Worm (Caenorhabditis elegans) whole organism, early embryonic: Measurements from ENCODE around the gene gtr-1.

ENCODE experiments used
- B0310.2 ChIP-seq: sonication (generic microtip); optimal IDR thresholded peaks from 2 replicates; lab custom pipeline; 2016; ENCODE audit warnings: mild to moderate bottlenecking, missing genetic modification characterization, missing compliant biosample characterization
- F13C5.2 ChIP-seq: sonication (generic microtip); optimal IDR thresholded peaks from 2 replicates; lab custom pipeline; 2017; ENCODE audit warnings: mild to moderate bottlenecking, missing genetic modification characterization, inconsistent platforms, missing compliant biosample characterization
- aly-1 ChIP-seq: sonication (generic microtip); optimal IDR thresholded peaks from 2 replicates; lab custom pipeline; 2016; ENCODE audit warnings: missing genetic modification characterization, missing compliant biosample characterization
- ama-1 ChIP-seq: fragments of 150-350 bp; optimal IDR thresholded peaks from 2 replicates; lab custom pipeline; 2014
- ceh-13 ChIP-seq: fragments of 200-800 bp; sonication (Bioruptor generic); optimal IDR thresholded peaks from 2 replicates; lab custom pipeline; 2018; ENCODE audit warnings: mild to moderate bottlenecking, missing genetic modification characterization, missing compliant biosample characterization
- ceh-36 ChIP-seq: sonication (generic microtip); optimal IDR thresholded peaks from 2 replicates; lab custom pipeline; 2016; ENCODE audit warnings: missing genetic modification characterization, inconsistent platforms, missing compliant biosample characterization
- ets-7 ChIP-seq: sonication (generic microtip); optimal IDR thresholded peaks from 2 replicates; lab custom pipeline; 2016; ENCODE audit warnings: missing genotype, missing genetic modification characterization, missing compliant biosample characterization
- flt-1 ChIP-seq: fragments of 200-800 bp; sonication (Bioruptor generic); IDR thresholded peaks from 2 replicates; pipeline ENCODE4 v1.3.6; 2022; ENCODE audit warnings: missing genetic modification characterization, missing compliant biosample characterization
- hmbx-1 ChIP-seq: sonication (generic microtip); optimal IDR thresholded peaks from 2 replicates; lab custom pipeline; 2016; ENCODE audit warnings: mild to moderate bottlenecking, missing genetic modification characterization, missing compliant biosample characterization
- hmg-4 ChIP-seq: fragments of 200-800 bp; sonication (Bioruptor generic); optimal IDR thresholded peaks from 2 replicates; lab custom pipeline; 2018; ENCODE audit warnings: mild to moderate bottlenecking, missing genetic modification characterization, missing compliant biosample characterization
- hnd-1 ChIP-seq: sonication (generic microtip); optimal IDR thresholded peaks from 2 replicates; lab custom pipeline; 2016; ENCODE audit warnings: missing genetic modification characterization, missing compliant biosample characterization
- pes-1 ChIP-seq: fragments of 200-800 bp; sonication (Bioruptor generic); IDR thresholded peaks from 2 replicates; pipeline ENCODE4 v1.3.6; 2022; ENCODE audit warnings: missing genetic modification reagents, missing genetic modification characterization, missing compliant biosample characterization
- scrt-1 ChIP-seq: fragments of 200-800 bp; sonication (Bioruptor generic); IDR thresholded peaks from 2 replicates; pipeline ENCODE4 v1.3.6; 2022; ENCODE audit warnings: missing genetic modification characterization, missing compliant biosample characterization
- sea-1 ChIP-seq: fragments of 200-800 bp; sonication (Bioruptor generic); conservative IDR thresholded peaks from 2 replicates; pipeline ENCODE4 v1.3.6; 2022; ENCODE audit warnings: missing genetic modification characterization, missing compliant biosample characterization
- tbx-11 ChIP-seq: fragments of 200-800 bp; sonication (Bioruptor generic); IDR thresholded peaks from 2 replicates; pipeline ENCODE4 v1.3.6; 2022; ENCODE audit warnings: missing genetic modification characterization, missing compliant biosample characterization
- tbx-37 ChIP-seq: fragments of 200-800 bp; sonication (Bioruptor generic); conservative IDR thresholded peaks from 2 replicates; pipeline ENCODE4 v1.3.6; 2022; ENCODE audit warnings: missing genetic modification reagents, missing genetic modification characterization, missing compliant biosample characterization
- tra-4 ChIP-seq: sonication (generic microtip); optimal IDR thresholded peaks from 2 replicates; lab custom pipeline; 2017; ENCODE audit warnings: missing genetic modification characterization, missing compliant biosample characterization

gtr-1 gene

ce11 chrX:844649-845048 is 42.1 kb downstream of the gtr-1 start:
- no peak for TF ChIP-seq ama-1 (lab: Kevin White, UChicago)
- TF ChIP-seq tbx-37 = no peak

- TF ChIP-seq tbx-11 (GFP tag; lab: Robert Waterston, UW) = no peak
- TF ChIP-seq ceh-36 (tag; lab: Kevin White, UChicago) = no peak
- no peak for TF ChIP-seq B0310.2 (tag; lab: Kevin White, UChicago)
- no peak for TF ChIP-seq ceh-13 (GFP tag; lab: Kevin White, UChicago)
- TF ChIP-seq scrt-1 (GFP tag; lab: Robert Waterston, UW) = no peak
- TF ChIP-seq hmbx-1 (tag; lab: Kevin White, UChicago) = no peak
- no peak for TF ChIP-seq tra-4
- TF ChIP-seq hmg-4 = no peak
- no peak for TF ChIP-seq flt-1 (GFP tag; lab: Robert Waterston, UW)
- no peak for TF ChIP-seq tbx-37
- TF ChIP-seq sea-1 = no peak
- TF ChIP-seq aly-1 = no peak
Observed at ce11 chrX:845443-845842, 42.9 kb downstream of the gtr-1 start.

- TF ChIP-seq tbx-11 (GFP tag; lab: Robert Waterston, UW) (no peak), hmbx-1 (tag; lab: Kevin White, UChicago) (no peak), hmg-4 (no peak), sea-1 (no peak), hnd-1 (tag; lab: Kevin White, UChicago) (no peak)
Observed at ce11 chrX:851421-851820, 48.8 kb downstream of the gtr-1 start, which contains the start of gene igcm-1. TSS of gene igcm-1 (minus strand) at chrX:851521.

ce11 chrX:852739-853268 is 50.2 kb downstream of the gtr-1 start:
- TF ChIP-seq B0310.2 (tag; lab: Kevin White, UChicago) (no peak), hnd-1 (tag; lab: Kevin White, UChicago) (no peak), ama-1 (lab: Kevin White, UChicago) (no peak), hmg-4 (peak; percentile 60), tbx-37 (no peak), scrt-1 (GFP tag; lab: Robert Waterston, UW) (0 out of 2 replicates have a peak, but pooled peaks have one; percentile 16), pes-1 (GFP tag; lab: Robert Waterston, UW) (no peak), ceh-13 (GFP tag; lab: Kevin White, UChicago) (no peak), ceh-36 (tag; lab: Kevin White, UChicago) (no peak), tbx-11 (GFP tag; lab: Robert Waterston, UW) (no peak), F13C5.2 (no peak)

ce11 chrX:853604-854003 is 51.0 kb downstream of the gtr-1 start:
- TF ChIP-seq sea-1 (no peak), tra-4 (no peak), ets-7 (tag; lab: Kevin White, UChicago) (no peak), aly-1 (no peak), ceh-36 (tag; lab: Kevin White, UChicago) (peak; percentile 36)
